Fruit fly (Drosophila melanogaster) whole organism, embryonic: ENCODE data around the gene yellow-f.

Experiments
- Asciz ChIP-seq: fragments of 200-800 bp; sonication (Bioruptor generic); optimal IDR thresholded peaks from 2 replicates; lab custom pipeline; 2017; ENCODE audit warnings: missing biosample characterization, mild to moderate bottlenecking, missing genetic modification characterization, missing genetic modification reagents
- Bdp1 ChIP-seq: fragments of 200-800 bp; sonication (Bioruptor generic); optimal IDR thresholded peaks from 3 replicates; lab custom pipeline; 2016; ENCODE audit warnings: missing biosample characterization, missing genetic modification characterization
- CG10979 ChIP-seq: fragments of 200-800 bp; sonication (Bioruptor generic); optimal IDR thresholded peaks from 2 replicates; lab custom pipeline; 2018; ENCODE audit warnings: missing biosample characterization, mild to moderate bottlenecking, missing genetic modification characterization, moderate library complexity
- CG11085 ChIP-seq: fragments of 200-800 bp; sonication (Bioruptor generic); IDR thresholded peaks from 2 replicates; pipeline ENCODE4 v1.3.6; 2022; ENCODE audit warnings: missing biosample characterization, missing genetic modification characterization
- CG11093 ChIP-seq: fragments of 200-800 bp; sonication (Bioruptor generic); IDR thresholded peaks from 3 replicates; pipeline ENCODE4 v1.3.6; 2022; ENCODE audit warnings: missing biosample characterization, missing genetic modification characterization
- CG11398 ChIP-seq: fragments of 200-800 bp; sonication (Bioruptor generic); optimal IDR thresholded peaks from 2 replicates; lab custom pipeline; 2016; ENCODE audit warnings: missing biosample characterization, missing genetic modification characterization
- CG11696 ChIP-seq: fragments of 200-800 bp; sonication (Bioruptor generic); IDR thresholded peaks from 2 replicates; pipeline ENCODE4 v1.3.6; 2022; ENCODE audit warnings: missing biosample characterization, missing genetic modification characterization
- CG13123 ChIP-seq: fragments of 200-800 bp; sonication (Bioruptor generic); optimal IDR thresholded peaks from 2 replicates; lab custom pipeline; 2016; ENCODE audit warnings: missing biosample characterization, missing genetic modification characterization
- CG14441 ChIP-seq: fragments of 200-800 bp; sonication (Bioruptor generic); IDR thresholded peaks from 2 replicates; pipeline ENCODE4 v1.3.6; 2022; ENCODE audit warnings: missing biosample characterization, missing genetic modification characterization
- CG15073 ChIP-seq: fragments of 200-800 bp; sonication (Bioruptor generic); optimal IDR thresholded peaks from 2 replicates; lab custom pipeline; 2016; ENCODE audit warnings: missing biosample characterization, missing genetic modification characterization
- CG2199 ChIP-seq: fragments of 200-800 bp; sonication (Bioruptor generic); IDR thresholded peaks from 3 replicates; pipeline ENCODE4 v1.3.6; 2022; ENCODE audit warnings: missing biosample characterization, missing genetic modification characterization
- CG2678 ChIP-seq: fragments of 200-800 bp; sonication (Bioruptor generic); optimal IDR thresholded peaks from 3 replicates; lab custom pipeline; 2019; ENCODE audit warnings: missing biosample characterization, mild to moderate bottlenecking, missing genetic modification characterization, moderate library complexity
- CG3407 ChIP-seq: fragments of 200-800 bp; sonication (Bioruptor generic); optimal IDR thresholded peaks from 2 replicates; lab custom pipeline; 2018; ENCODE audit warnings: missing biosample characterization, mild to moderate bottlenecking, missing genetic modification characterization
- CG4730 ChIP-seq: fragments of 200-800 bp; sonication (Bioruptor generic); IDR thresholded peaks from 2 replicates; pipeline ENCODE4 v1.3.6; 2022; ENCODE audit warnings: missing biosample characterization, missing genetic modification characterization
- CG6791 ChIP-seq: fragments of 200-800 bp; sonication (Bioruptor generic); IDR thresholded peaks from 3 replicates; pipeline ENCODE4 v1.3.6; 2022; ENCODE audit warnings: missing biosample characterization, missing genetic modification characterization; ENCODE audit not compliant: partially characterized antibody
- CG8359 ChIP-seq: fragments of 200-800 bp; sonication (Bioruptor generic); optimal IDR thresholded peaks from 2 replicates; lab custom pipeline; 2017; ENCODE audit warnings: missing biosample characterization, mild to moderate bottlenecking, missing genetic modification characterization, borderline replicate concordance
- CG9215 ChIP-seq: fragments of 200-800 bp; sonication (Bioruptor generic); IDR thresholded peaks from 2 replicates; pipeline ENCODE4 v1.3.6; 2022; ENCODE audit warnings: missing biosample characterization, missing genetic modification characterization
- Dll ChIP-seq: fragments of 200-800 bp; sonication (Bioruptor generic); IDR thresholded peaks from 4 replicates; pipeline ENCODE4 v1.3.6; 2022; ENCODE audit warnings: missing biosample characterization, missing genetic modification characterization; ENCODE audit not compliant: partially characterized antibody
- Doc2 ChIP-seq: fragments of 200-800 bp; sonication (Bioruptor generic); IDR thresholded peaks from 2 replicates; pipeline ENCODE4 v1.3.6; 2022; ENCODE audit warnings: missing biosample characterization, missing genetic modification characterization
- Ets65A ChIP-seq: fragments of 200-800 bp; sonication (Bioruptor generic); peaks from one replicate; lab custom pipeline; 2016; ENCODE audit warnings: missing biosample characterization, missing genetic modification characterization
- Fer2 ChIP-seq: fragments of 200-800 bp; sonication (Bioruptor generic); optimal IDR thresholded peaks from 2 replicates; lab custom pipeline; 2018; ENCODE audit warnings: missing biosample characterization, mild to moderate bottlenecking, missing genetic modification characterization, moderate library complexity
- HLH4C ChIP-seq: fragments of 200-800 bp; sonication (Bioruptor generic); IDR thresholded peaks from 3 replicates; pipeline ENCODE4 v1.3.6; 2022; ENCODE audit warnings: missing biosample characterization, missing genetic modification characterization; ENCODE audit not compliant: partially characterized antibody
- Hr39 ChIP-seq: fragments of >200 bp; optimal IDR thresholded peaks from 2 replicates; lab custom pipeline; 2017
- Kr ChIP-seq: fragments of 200-800 bp; sonication (Bioruptor generic); optimal IDR thresholded peaks from 2 replicates; lab custom pipeline; 2017; ENCODE audit warnings: missing biosample characterization, mild to moderate bottlenecking, missing genetic modification characterization
- Mad ChIP-seq: fragments of 200-800 bp; sonication (Bioruptor generic); optimal IDR thresholded peaks from 2 replicates; lab custom pipeline; 2016; ENCODE audit warnings: missing biosample characterization, missing genetic modification characterization
- Max ChIP-seq: fragments of 200-800 bp; sonication (Bioruptor generic); optimal IDR thresholded peaks from 2 replicates; lab custom pipeline; 2016; ENCODE audit warnings: missing biosample characterization, mild to moderate bottlenecking, missing genetic modification characterization
- Mes4 ChIP-seq: fragments of 200-800 bp; sonication (Bioruptor generic); optimal IDR thresholded peaks from 2 replicates; lab custom pipeline; 2016; ENCODE audit warnings: missing biosample characterization, missing genetic modification characterization
- Rx ChIP-seq: fragments of 200-800 bp; sonication (Bioruptor generic); IDR thresholded peaks from 2 replicates; pipeline ENCODE4 v1.3.6; 2022; ENCODE audit warnings: missing biosample characterization, missing genetic modification characterization
- Side ChIP-seq: fragments of 200-800 bp; sonication (Bioruptor generic); optimal IDR thresholded peaks from 2 replicates; lab custom pipeline; 2016; ENCODE audit warnings: missing biosample characterization, missing genetic modification characterization
- Six4 ChIP-seq: fragments of 200-800 bp; sonication (Bioruptor generic); optimal IDR thresholded peaks from 2 replicates; lab custom pipeline; 2016; ENCODE audit warnings: missing biosample characterization, missing genetic modification characterization
- Sox100B ChIP-seq: fragments of 200-800 bp; sonication (Bioruptor generic); optimal IDR thresholded peaks from 3 replicates; lab custom pipeline; 2018; ENCODE audit warnings: missing biosample characterization, mild to moderate bottlenecking, missing genetic modification characterization
- Spps ChIP-seq: fragments of 200-800 bp; sonication (Bioruptor generic); optimal IDR thresholded peaks from 2 replicates; lab custom pipeline; 2018; ENCODE audit warnings: missing biosample characterization, mild to moderate bottlenecking, missing genetic modification characterization
- Sry-β ChIP-seq: fragments of 200-800 bp; sonication (Bioruptor generic); optimal IDR thresholded peaks from 2 replicates; lab custom pipeline; 2018; ENCODE audit warnings: missing biosample characterization, mild to moderate bottlenecking, missing genetic modification characterization, moderate library complexity
- aop ChIP-seq: fragments of 200-800 bp; sonication (Bioruptor generic); IDR thresholded peaks from 2 replicates; pipeline ENCODE4 v1.3.6; 2022; ENCODE audit warnings: missing biosample characterization, missing genetic modification characterization
- btn ChIP-seq: fragments of 200-800 bp; sonication (Bioruptor generic); optimal IDR thresholded peaks from 2 replicates; lab custom pipeline; 2016; ENCODE audit warnings: missing biosample characterization, missing genetic modification characterization
- danr ChIP-seq: fragments of 200-800 bp; sonication (Bioruptor generic); IDR thresholded peaks from 2 replicates; pipeline ENCODE4 v1.3.6; 2022; ENCODE audit warnings: missing biosample characterization, missing genetic modification characterization
- dm ChIP-seq: fragments of 200-800 bp; sonication (Bioruptor generic); optimal IDR thresholded peaks from 3 replicates; lab custom pipeline; 2016; ENCODE audit warnings: missing biosample characterization, missing genetic modification characterization
- eyg ChIP-seq: fragments of 200-800 bp; sonication (Bioruptor generic); optimal IDR thresholded peaks from 3 replicates; lab custom pipeline; 2016; ENCODE audit warnings: missing biosample characterization, missing genetic modification characterization
- fd102C ChIP-seq: fragments of 200-800 bp; sonication (Bioruptor generic); optimal IDR thresholded peaks from 2 replicates; lab custom pipeline; 2018; ENCODE audit warnings: missing biosample characterization, mild to moderate bottlenecking, missing genetic modification characterization, moderate library complexity
- fru ChIP-seq: fragments of >200 bp; optimal IDR thresholded peaks from 2 replicates; lab custom pipeline; 2017
- gce ChIP-seq: fragments of 200-800 bp; sonication (Bioruptor generic); IDR thresholded peaks from 3 replicates; pipeline ENCODE4 v1.3.6; 2022; ENCODE audit warnings: missing biosample characterization, missing genetic modification characterization
- ham ChIP-seq: fragments of 200-800 bp; sonication (Bioruptor generic); IDR thresholded peaks from 2 replicates; pipeline ENCODE4 v1.3.6; 2022; ENCODE audit warnings: missing biosample characterization, missing genetic modification characterization
- hbn ChIP-seq: fragments of 200-800 bp; sonication (Bioruptor generic); IDR thresholded peaks from 2 replicates; pipeline ENCODE4 v1.3.6; 2022; ENCODE audit warnings: missing biosample characterization, missing genetic modification characterization; ENCODE audit not compliant: partially characterized antibody
- peb ChIP-seq: fragments of 200-800 bp; sonication (Bioruptor generic); IDR thresholded peaks from 2 replicates; pipeline ENCODE4 v1.3.6; 2022; ENCODE audit warnings: missing biosample characterization, missing genetic modification characterization
- rib ChIP-seq: fragments of 200-800 bp; sonication (Bioruptor generic); IDR thresholded peaks from 2 replicates; pipeline ENCODE4 v1.3.6; 2022; ENCODE audit warnings: missing biosample characterization, missing genetic modification characterization
- ro ChIP-seq: fragments of 200-800 bp; sonication (Bioruptor generic); IDR thresholded peaks from 2 replicates; pipeline ENCODE4 v1.3.6; 2022; ENCODE audit warnings: missing biosample characterization, missing genetic modification characterization
- sd ChIP-seq: fragments of 200-800 bp; sonication (Bioruptor generic); optimal IDR thresholded peaks from 3 replicates; lab custom pipeline; 2018; ENCODE audit warnings: missing biosample characterization, mild to moderate bottlenecking, missing genetic modification characterization, moderate library complexity
- tgo ChIP-seq: fragments of 200-800 bp; sonication (Bioruptor generic); IDR thresholded peaks from 3 replicates; pipeline ENCODE4 v1.3.6; 2022; ENCODE audit warnings: missing biosample characterization, missing genetic modification characterization
- usp ChIP-seq: fragments of >200 bp; optimal IDR thresholded peaks from 2 replicates; lab custom pipeline; 2017; ENCODE audit warnings: missing biosample characterization, missing genetic modification characterization
- wek ChIP-seq: fragments of 200-800 bp; sonication (Bioruptor generic); optimal IDR thresholded peaks from 3 replicates; lab custom pipeline; 2018; ENCODE audit warnings: missing biosample characterization, mild to moderate bottlenecking, missing genetic modification characterization, moderate library complexity
- zen2 ChIP-seq: fragments of 200-800 bp; sonication (Bioruptor generic); IDR thresholded peaks from 3 replicates; pipeline ENCODE4 v1.3.6; 2022; ENCODE audit warnings: missing biosample characterization, missing genetic modification characterization; ENCODE audit not compliant: partially characterized antibody
- zfh1 ChIP-seq: fragments of 200-800 bp; sonication (Bioruptor generic); IDR thresholded peaks from 3 replicates; pipeline ENCODE4 v1.3.6; 2022; ENCODE audit warnings: missing biosample characterization, missing genetic modification characterization

The yellow-f gene

dm6 chr3R:13012351-13012750 is 19.4 kb upstream of the yellow-f start (continued):
- TF ChIP-seq btn (GFP tag; lab: Kevin White, UChicago): peak; percentile 32
- TF ChIP-seq sd: no peak
- no peak for TF ChIP-seq zen2 (GFP tag; lab: Robert Waterston, UW)
- peak; percentile 50 for TF ChIP-seq Mes4 (GFP tag; lab: Kevin White, UChicago)
- no peak for TF ChIP-seq Sry-β (GFP tag; lab: Kevin White, UChicago)
- no peak for TF ChIP-seq fd102C (GFP tag; lab: Kevin White, UChicago)
- no peak; the same call in 1 of the 2 replicates for TF ChIP-seq peb (GFP tag; lab: Robert Waterston, UW)
- TF ChIP-seq CG3407 (GFP tag; lab: Kevin White, UChicago): no peak
- no peak for TF ChIP-seq fru (lab: Kevin White, UChicago)
- no peak for TF ChIP-seq Fer2 (tag; lab: Kevin White, UChicago)
- TF ChIP-seq Dll (GFP tag; lab: Robert Waterston, UW): no peak
- TF ChIP-seq ham (GFP tag; lab: Robert Waterston, UW): no peak
- peak; percentile 75; the same call in 2 of the 3 replicates for TF ChIP-seq zfh1
- TF ChIP-seq CG4730: 0 out of 2 replicates have a peak, but pooled peaks have one; percentile 31
- no peak for TF ChIP-seq CG13123 (GFP tag; lab: Kevin White, UChicago)
- peak; percentile 42; the same call in 1 of the 2 replicates for TF ChIP-seq CG11696
- TF ChIP-seq CG9215 (GFP tag; lab: Robert Waterston, UW): peak; percentile 23; the same call in 1 of the 2 replicates
- peak; percentile 55; the same call in 2 of the 3 replicates for TF ChIP-seq tgo (GFP tag; lab: Robert Waterston, UW)
- TF ChIP-seq Doc2 (GFP tag; lab: Robert Waterston, UW): no peak
- TF ChIP-seq usp (GFP tag; lab: Kevin White, UChicago): no peak
- no peak for TF ChIP-seq HLH4C (GFP tag; lab: Robert Waterston, UW)
- no peak for TF ChIP-seq Spps
- no peak for TF ChIP-seq danr (GFP tag; lab: Robert Waterston, UW)
- TF ChIP-seq eyg (GFP tag; lab: Kevin White, UChicago): peak; percentile 66
- peak; percentile 30 for TF ChIP-seq Max
- TF ChIP-seq CG11398 (GFP tag; lab: Kevin White, UChicago): no peak
- TF ChIP-seq Kr (GFP tag; lab: Kevin White, UChicago): no peak
- TF ChIP-seq Six4 (GFP tag; lab: Kevin White, UChicago): peak; percentile 22
- TF ChIP-seq Asciz (GFP tag; lab: Kevin White, UChicago): no peak
- TF ChIP-seq Hr39 (lab: Kevin White, UChicago): no peak
- no peak for TF ChIP-seq CG8359 (GFP tag; lab: Kevin White, UChicago)
- no peak for TF ChIP-seq CG11093 (GFP tag; lab: Robert Waterston, UW)
- TF ChIP-seq ro (GFP tag; lab: Robert Waterston, UW): no peak
- TF ChIP-seq gce: peak; percentile 60; the same call in 1 of the 3 replicates
- TF ChIP-seq Rx (GFP tag; lab: Robert Waterston, UW): peak; percentile 62
- TF ChIP-seq CG2678 (tag; lab: Kevin White, UChicago): peak; percentile 57
- TF ChIP-seq CG14441: peak; percentile 82
- peak; percentile 51 for TF ChIP-seq Bdp1 (GFP tag; lab: Kevin White, UChicago)
- TF ChIP-seq CG2199 (GFP tag; lab: Robert Waterston, UW): peak; percentile 76; the same call in 1 of the 3 replicates
- TF ChIP-seq Side (GFP tag; lab: Kevin White, UChicago): peak; percentile 55
- TF ChIP-seq aop (GFP tag; lab: Robert Waterston, UW): 0 out of 2 replicates have a peak, but pooled peaks have one; percentile 48
- peak; percentile 85 for TF ChIP-seq rib (GFP tag; lab: Robert Waterston, UW)
- TF ChIP-seq wek (GFP tag; lab: Kevin White, UChicago): peak; percentile 27
- TF ChIP-seq CG15073: no peak
- peak; percentile 47 for TF ChIP-seq CG10979 (tag; lab: Kevin White, UChicago)
- peak; percentile 61 for TF ChIP-seq Mad (GFP tag; lab: Kevin White, UChicago)
- no peak for TF ChIP-seq Sox100B
- TF ChIP-seq CG6791 (GFP tag; lab: Robert Waterston, UW): 0 out of 3 replicates have a peak, but pooled peaks have one; percentile 11
- TF ChIP-seq hbn: no peak
- peak; percentile 62 for TF ChIP-seq Ets65A
- TF ChIP-seq dm (GFP tag; lab: Kevin White, UChicago): peak; percentile 80
- 0 out of 2 replicates have a peak, but pooled peaks have one; percentile 39 for TF ChIP-seq CG11085
